Worm (Caenorhabditis elegans) whole organism, early embryonic: ENCODE results near the gene sre-11.
"Not testable (repeated sequence)": the region's sequence is repeated elsewhere in the genome, so short reads cannot be mapped to it uniquely, and the experiment has no call there.

ENCODE experiments used
- B0310.2 ChIP-seq: sonication (generic microtip); optimal IDR thresholded peaks from 2 replicates; lab custom pipeline; 2016; ENCODE audit warnings: mild to moderate bottlenecking, missing genetic modification characterization, missing compliant biosample characterization
- F13C5.2 ChIP-seq: sonication (generic microtip); optimal IDR thresholded peaks from 2 replicates; lab custom pipeline; 2017; ENCODE audit warnings: mild to moderate bottlenecking, missing genetic modification characterization, inconsistent platforms, missing compliant biosample characterization
- aly-1 ChIP-seq: sonication (generic microtip); optimal IDR thresholded peaks from 2 replicates; lab custom pipeline; 2016; ENCODE audit warnings: missing genetic modification characterization, missing compliant biosample characterization
- ama-1 ChIP-seq: fragments of 150-350 bp; optimal IDR thresholded peaks from 2 replicates; lab custom pipeline; 2014
- ceh-13 ChIP-seq: fragments of 200-800 bp; sonication (Bioruptor generic); optimal IDR thresholded peaks from 2 replicates; lab custom pipeline; 2018; ENCODE audit warnings: mild to moderate bottlenecking, missing genetic modification characterization, missing compliant biosample characterization
- ceh-36 ChIP-seq: sonication (generic microtip); optimal IDR thresholded peaks from 2 replicates; lab custom pipeline; 2016; ENCODE audit warnings: missing genetic modification characterization, inconsistent platforms, missing compliant biosample characterization
- ets-7 ChIP-seq: sonication (generic microtip); optimal IDR thresholded peaks from 2 replicates; lab custom pipeline; 2016; ENCODE audit warnings: missing genotype, missing genetic modification characterization, missing compliant biosample characterization
- flt-1 ChIP-seq: fragments of 200-800 bp; sonication (Bioruptor generic); IDR thresholded peaks from 2 replicates; pipeline ENCODE4 v1.3.6; 2022; ENCODE audit warnings: missing genetic modification characterization, missing compliant biosample characterization
- hmbx-1 ChIP-seq: sonication (generic microtip); optimal IDR thresholded peaks from 2 replicates; lab custom pipeline; 2016; ENCODE audit warnings: mild to moderate bottlenecking, missing genetic modification characterization, missing compliant biosample characterization
- hmg-4 ChIP-seq: fragments of 200-800 bp; sonication (Bioruptor generic); optimal IDR thresholded peaks from 2 replicates; lab custom pipeline; 2018; ENCODE audit warnings: mild to moderate bottlenecking, missing genetic modification characterization, missing compliant biosample characterization
- hnd-1 ChIP-seq: sonication (generic microtip); optimal IDR thresholded peaks from 2 replicates; lab custom pipeline; 2016; ENCODE audit warnings: missing genetic modification characterization, missing compliant biosample characterization
- pes-1 ChIP-seq: fragments of 200-800 bp; sonication (Bioruptor generic); IDR thresholded peaks from 2 replicates; pipeline ENCODE4 v1.3.6; 2022; ENCODE audit warnings: missing genetic modification reagents, missing genetic modification characterization, missing compliant biosample characterization
- scrt-1 ChIP-seq: fragments of 200-800 bp; sonication (Bioruptor generic); IDR thresholded peaks from 2 replicates; pipeline ENCODE4 v1.3.6; 2022; ENCODE audit warnings: missing genetic modification characterization, missing compliant biosample characterization
- sea-1 ChIP-seq: fragments of 200-800 bp; sonication (Bioruptor generic); conservative IDR thresholded peaks from 2 replicates; pipeline ENCODE4 v1.3.6; 2022; ENCODE audit warnings: missing genetic modification characterization, missing compliant biosample characterization
- tbx-11 ChIP-seq: fragments of 200-800 bp; sonication (Bioruptor generic); IDR thresholded peaks from 2 replicates; pipeline ENCODE4 v1.3.6; 2022; ENCODE audit warnings: missing genetic modification characterization, missing compliant biosample characterization
- tbx-37 ChIP-seq: fragments of 200-800 bp; sonication (Bioruptor generic); conservative IDR thresholded peaks from 2 replicates; pipeline ENCODE4 v1.3.6; 2022; ENCODE audit warnings: missing genetic modification reagents, missing genetic modification characterization, missing compliant biosample characterization
- tra-4 ChIP-seq: sonication (generic microtip); optimal IDR thresholded peaks from 2 replicates; lab custom pipeline; 2017; ENCODE audit warnings: missing genetic modification characterization, missing compliant biosample characterization

The sre-11 gene

DNA sequence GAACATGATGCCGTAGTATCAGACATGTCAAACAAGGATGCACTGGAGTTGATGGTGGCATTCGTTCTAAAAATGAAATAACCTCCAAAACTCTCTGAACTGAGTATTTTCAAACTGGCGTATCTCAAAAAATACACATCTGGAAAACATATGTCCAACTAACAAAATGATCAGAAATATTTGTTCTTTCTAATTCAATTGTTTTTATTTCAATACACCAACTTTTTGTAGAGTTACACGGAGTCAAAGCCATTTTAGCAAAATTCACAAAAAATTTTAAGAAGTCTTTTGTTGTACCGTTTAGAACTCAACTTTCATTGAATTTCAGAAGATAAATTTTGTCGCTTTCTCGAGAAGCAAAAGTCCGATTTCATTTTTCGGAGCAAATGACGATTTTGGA is 19.8 kb upstream of the sre-11 start, which contains the start of gene srsx-40:
TSS of gene srsx-40 (minus strand) at position 101 of the 400 bp plus-strand sequence.
- TF ChIP-seq sea-1 (GFP tag; lab: Robert Waterston, UW); hmbx-1 (tag; lab: Kevin White, UChicago); ama-1 (lab: Kevin White, UChicago): not testable (repeated sequence)

DNA sequence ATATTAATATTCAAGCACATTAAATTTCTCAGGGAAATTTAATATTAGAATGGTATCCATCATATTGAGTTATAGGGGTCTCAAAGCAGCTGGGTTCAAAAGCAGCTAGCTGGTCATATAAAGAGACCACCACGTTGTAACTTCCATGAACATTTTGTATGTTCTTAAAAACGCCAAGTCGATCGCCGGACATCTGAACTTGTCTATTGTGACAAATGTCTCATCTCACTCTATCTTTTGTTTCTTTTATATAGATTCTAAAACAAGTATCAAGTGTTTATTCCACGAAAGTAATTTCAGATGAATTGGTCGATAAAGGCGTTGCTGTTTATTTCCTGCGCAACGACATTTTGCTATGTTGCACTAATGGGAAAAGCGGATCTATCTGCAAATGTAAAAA is 13.1 kb upstream of the sre-11 start, which contains the start of gene ZK105.3:
TSS of gene ZK105.3 (plus strand) at position 301 of the 400 bp plus-strand sequence.
- TF ChIP-seq tbx-37 (GFP tag; lab: Robert Waterston, UW) (no peak), aly-1 (tag; lab: Kevin White, UChicago) (no peak), flt-1 (GFP tag; lab: Robert Waterston, UW) (no peak), tbx-11 (GFP tag; lab: Robert Waterston, UW) (no peak), hnd-1 (tag; lab: Kevin White, UChicago) (no peak), ets-7 (tag; lab: Kevin White, UChicago) (no peak), pes-1 (GFP tag; lab: Robert Waterston, UW) (no peak), hmbx-1 (tag; lab: Kevin White, UChicago) (no peak), ceh-13 (GFP tag; lab: Kevin White, UChicago) (no peak), B0310.2 (tag; lab: Kevin White, UChicago) (no peak)

DNA sequence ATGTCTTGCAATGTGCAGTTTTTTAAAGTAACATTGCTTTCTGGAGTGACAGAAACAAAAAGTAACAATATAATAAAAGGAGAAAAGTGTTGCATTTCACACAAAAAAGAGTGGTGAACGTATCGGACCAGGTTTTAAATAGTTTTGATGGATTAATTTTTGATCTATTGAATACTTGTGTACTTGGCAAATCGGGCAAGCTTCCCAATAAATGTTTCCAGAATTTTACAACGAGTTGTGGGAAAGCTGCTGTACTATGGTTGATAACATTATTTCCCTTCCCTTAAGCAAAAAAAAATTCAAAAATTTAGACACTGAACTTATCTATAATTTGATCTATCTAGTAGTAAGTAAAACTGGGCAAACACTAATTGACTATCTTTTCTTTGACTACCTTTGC is 9.6 kb upstream of the sre-11 start, which contains the start of gene C12D5.10:
TSS of gene C12D5.10 (minus strand) at position 101 of the 400 bp plus-strand sequence.
- TF ChIP-seq scrt-1 (GFP tag; lab: Robert Waterston, UW) (no peak), B0310.2 (tag; lab: Kevin White, UChicago) (no peak), aly-1 (tag; lab: Kevin White, UChicago) (no peak), ama-1 (lab: Kevin White, UChicago) (no peak), tbx-37 (GFP tag; lab: Robert Waterston, UW) (no peak), pes-1 (GFP tag; lab: Robert Waterston, UW) (no peak), sea-1 (GFP tag; lab: Robert Waterston, UW) (no peak), hmbx-1 (tag; lab: Kevin White, UChicago) (no peak), hnd-1 (tag; lab: Kevin White, UChicago) (no peak), tbx-11 (GFP tag; lab: Robert Waterston, UW) (no peak), ceh-36 (tag; lab: Kevin White, UChicago) (no peak), flt-1 (GFP tag; lab: Robert Waterston, UW) (no peak), hmg-4 (GFP tag; lab: Kevin White, UChicago) (no peak), F13C5.2 (tag; lab: Kevin White, UChicago) (no peak), ets-7 (tag; lab: Kevin White, UChicago) (no peak), tra-4 (no peak), ceh-13 (GFP tag; lab: Kevin White, UChicago) (no peak)

DNA sequence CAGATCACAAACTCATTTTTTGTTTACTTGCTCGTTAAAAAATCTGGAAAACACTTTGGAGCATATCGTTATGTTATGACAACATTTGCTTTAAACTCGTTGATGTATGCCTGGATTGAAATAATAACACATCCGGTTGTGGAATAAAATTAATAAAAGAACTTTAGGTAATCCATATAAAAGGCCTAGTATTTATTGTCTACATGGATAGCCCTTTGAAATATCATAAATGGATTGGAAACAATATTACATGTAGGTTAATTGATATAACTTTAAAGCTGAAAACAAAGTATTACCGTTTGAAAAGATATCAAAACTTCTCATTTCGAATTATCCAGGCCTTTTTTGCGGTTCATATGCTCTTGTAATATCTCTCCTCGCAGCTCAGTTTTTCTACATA is 6.9 kb upstream of the sre-11 start:
- TF ChIP-seq tbx-37 (GFP tag; lab: Robert Waterston, UW) = no peak
- TF ChIP-seq hmbx-1 (tag; lab: Kevin White, UChicago) = no peak
- no peak for TF ChIP-seq sea-1 (GFP tag; lab: Robert Waterston, UW)
- no peak for TF ChIP-seq ets-7 (tag; lab: Kevin White, UChicago)
- no peak for TF ChIP-seq ama-1 (lab: Kevin White, UChicago)
- TF ChIP-seq tbx-11 (GFP tag; lab: Robert Waterston, UW) = no peak
- no peak for TF ChIP-seq ceh-36 (tag; lab: Kevin White, UChicago)
- TF ChIP-seq F13C5.2 (tag; lab: Kevin White, UChicago) = no peak
- TF ChIP-seq pes-1 (GFP tag; lab: Robert Waterston, UW) = no peak
- TF ChIP-seq tra-4 = no peak
- TF ChIP-seq flt-1 (GFP tag; lab: Robert Waterston, UW) = no peak
- no peak for TF ChIP-seq scrt-1 (GFP tag; lab: Robert Waterston, UW)
- TF ChIP-seq ceh-13 (GFP tag; lab: Kevin White, UChicago) = no peak
- TF ChIP-seq hmg-4 (GFP tag; lab: Kevin White, UChicago) = no peak
- no peak for TF ChIP-seq aly-1 (tag; lab: Kevin White, UChicago)
- no peak for TF ChIP-seq hnd-1 (tag; lab: Kevin White, UChicago)
- no peak for TF ChIP-seq B0310.2 (tag; lab: Kevin White, UChicago)

DNA sequence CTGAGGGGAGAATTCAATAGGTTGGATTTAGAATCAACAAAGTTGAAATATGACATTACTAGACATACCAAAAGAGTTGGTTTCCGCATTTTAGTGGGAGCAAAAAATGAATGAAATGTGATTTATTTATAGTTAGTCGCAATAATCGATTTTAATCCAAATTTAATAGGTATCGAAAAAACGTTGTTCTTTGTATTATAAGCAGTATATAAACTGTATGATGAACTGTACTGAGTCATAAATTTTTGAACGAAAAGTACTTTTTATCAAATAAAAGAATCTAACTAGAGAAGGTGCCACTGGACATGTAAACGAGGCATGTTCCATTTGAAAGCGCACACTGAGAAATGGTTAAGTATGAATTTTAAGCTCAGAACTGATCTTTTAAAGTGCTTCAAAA is 6.1 kb upstream of the sre-11 start, which contains the start of gene C12D5.9:
TSS of gene C12D5.9 (minus strand) at position 101 of the 400 bp plus-strand sequence.
- TF ChIP-seq tbx-37 (GFP tag; lab: Robert Waterston, UW) (no peak), pes-1 (GFP tag; lab: Robert Waterston, UW) (no peak), sea-1 (GFP tag; lab: Robert Waterston, UW) (no peak), B0310.2 (tag; lab: Kevin White, UChicago) (no peak), hmg-4 (GFP tag; lab: Kevin White, UChicago) (no peak), hnd-1 (tag; lab: Kevin White, UChicago) (no peak), ceh-36 (tag; lab: Kevin White, UChicago) (no peak), ceh-13 (GFP tag; lab: Kevin White, UChicago) (no peak), ama-1 (lab: Kevin White, UChicago) (no peak), tbx-11 (GFP tag; lab: Robert Waterston, UW) (no peak), ets-7 (tag; lab: Kevin White, UChicago) (no peak), flt-1 (GFP tag; lab: Robert Waterston, UW) (no peak), scrt-1 (GFP tag; lab: Robert Waterston, UW) (no peak), F13C5.2 (tag; lab: Kevin White, UChicago) (no peak), aly-1 (tag; lab: Kevin White, UChicago) (no peak), tra-4 (no peak), hmbx-1 (tag; lab: Kevin White, UChicago) (no peak)

DNA sequence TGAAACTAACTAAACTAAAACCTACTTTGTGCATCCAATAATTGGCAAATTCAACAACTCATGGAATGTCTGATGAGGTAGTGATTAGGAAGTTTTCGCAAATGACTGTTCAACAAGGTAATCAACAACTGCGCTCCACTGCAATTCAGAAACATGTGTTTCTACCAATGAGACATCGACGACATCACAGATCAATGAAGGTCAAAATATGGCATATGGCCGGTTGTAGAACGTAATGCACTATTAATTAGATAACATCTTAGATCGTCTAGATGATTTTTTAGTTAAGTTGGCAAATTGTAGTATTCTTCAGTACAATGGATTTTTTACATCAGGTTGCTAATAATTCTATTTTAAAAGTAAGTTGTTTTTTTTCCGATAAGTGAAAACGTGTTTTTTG is 2.4 kb upstream of the sre-11 start, which contains the start of the genes nhr-94 and nhr-152:
TSS of gene nhr-94 (minus strand) at position 147 of the 400 bp plus-strand sequence.
TSS of gene nhr-152 (plus strand) at position 162 of the 400 bp plus-strand sequence.
- TF ChIP-seq tbx-37 (GFP tag; lab: Robert Waterston, UW) (no peak), ets-7 (tag; lab: Kevin White, UChicago) (no peak), ceh-13 (GFP tag; lab: Kevin White, UChicago) (no peak), tra-4 (no peak), hmbx-1 (tag; lab: Kevin White, UChicago) (no peak), pes-1 (GFP tag; lab: Robert Waterston, UW) (no peak), B0310.2 (tag; lab: Kevin White, UChicago) (no peak)
